Worm (Caenorhabditis elegans) whole organism, late embryonic: ENCODE data around the gene clec-59.

Source experiments
- ama-1 ChIP-seq: fragments of 150-350 bp; optimal IDR thresholded peaks from 2 replicates; lab custom pipeline; 2014
- ceh-34 ChIP-seq: sonication (generic microtip); optimal IDR thresholded peaks from 2 replicates; lab custom pipeline; 2016; ENCODE audit warnings: mild to moderate bottlenecking, missing genetic modification characterization, missing compliant biosample characterization
- ceh-45 ChIP-seq: fragments of 200-800 bp; sonication (Bioruptor generic); IDR thresholded peaks from 2 replicates; pipeline ENCODE4 v1.3.6; 2022; ENCODE audit warnings: missing genetic modification reagents, missing genetic modification characterization, missing compliant biosample characterization
- elt-2 ChIP-seq: sonication (generic microtip); optimal IDR thresholded peaks from 2 replicates; lab custom pipeline; 2016; ENCODE audit warnings: missing genetic modification reagents, missing genetic modification characterization, missing compliant biosample characterization
- fax-1 ChIP-seq: sonication (generic microtip); optimal IDR thresholded peaks from 2 replicates; lab custom pipeline; 2016; ENCODE audit warnings: missing genotype, missing genetic modification characterization, missing compliant biosample characterization
- gmeb-2 ChIP-seq: sonication (generic microtip); optimal IDR thresholded peaks from 2 replicates; lab custom pipeline; 2016; ENCODE audit warnings: missing genetic modification characterization, inconsistent platforms, missing compliant biosample characterization
- hlh-15 ChIP-seq: sonication (generic microtip); optimal IDR thresholded peaks from 2 replicates; lab custom pipeline; 2016; ENCODE audit warnings: missing genetic modification characterization, missing compliant biosample characterization
- hlh-6 ChIP-seq: sonication (generic microtip); optimal IDR thresholded peaks from 2 replicates; lab custom pipeline; 2016; ENCODE audit warnings: missing genotype, missing genetic modification characterization, missing compliant biosample characterization
- hlh-8 ChIP-seq: sonication (generic microtip); optimal IDR thresholded peaks from 2 replicates; lab custom pipeline; 2016; ENCODE audit warnings: missing genotype, missing genetic modification characterization, missing compliant biosample characterization
- pha-4 ChIP-seq: fragments of 150-350 bp; optimal IDR thresholded peaks from 2 replicates; lab custom pipeline; 2018; ENCODE audit warnings: missing biosample characterization, missing genetic modification reagents, missing genetic modification characterization
- pqm-1 ChIP-seq: sonication (generic microtip); optimal IDR thresholded peaks from 2 replicates; lab custom pipeline; 2016; ENCODE audit warnings: missing genetic modification characterization, missing compliant biosample characterization
- unc-55 ChIP-seq: sonication (generic microtip); optimal IDR thresholded peaks from 2 replicates; lab custom pipeline; 2017; ENCODE audit warnings: missing biosample characterization, missing genetic modification reagents, missing genetic modification characterization
- ztf-16 ChIP-seq: sonication (generic microtip); optimal IDR thresholded peaks from 2 replicates; lab custom pipeline; 2017; ENCODE audit warnings: missing genetic modification characterization, missing compliant biosample characterization

- no peak for TF ChIP-seq ama-1 (lab: Kevin White, UChicago)
- no peak for TF ChIP-seq ceh-45
- TF ChIP-seq hlh-8 (tag; lab: Kevin White, UChicago), result no peak
- TF ChIP-seq ztf-16, result no peak
- no peak for TF ChIP-seq gmeb-2 (tag; lab: Kevin White, UChicago)
- no peak for TF ChIP-seq unc-55 (GFP tag; lab: Kevin White, UChicago)
- no peak for TF ChIP-seq elt-2 (tag; lab: Kevin White, UChicago)
- TF ChIP-seq pqm-1 (tag; lab: Kevin White, UChicago), result no peak
- TF ChIP-seq pha-4 (tag; lab: Kevin White, UChicago), result no peak
- TF ChIP-seq hlh-6 (tag; lab: Kevin White, UChicago), result no peak
- TF ChIP-seq ceh-34 (tag; lab: Kevin White, UChicago), result no peak
- TF ChIP-seq hlh-15 (tag; lab: Kevin White, UChicago), result no peak
- no peak for TF ChIP-seq fax-1 (tag; lab: Kevin White, UChicago)
Measured at ce11 chrII:10523583-10523982, 44.3 kb upstream of the clec-59 start, which contains the start of gene F59B10.5.
